Fruit fly (Drosophila melanogaster): Measurements from ENCODE around the gene obst-H.

obst-H gene

DNA sequence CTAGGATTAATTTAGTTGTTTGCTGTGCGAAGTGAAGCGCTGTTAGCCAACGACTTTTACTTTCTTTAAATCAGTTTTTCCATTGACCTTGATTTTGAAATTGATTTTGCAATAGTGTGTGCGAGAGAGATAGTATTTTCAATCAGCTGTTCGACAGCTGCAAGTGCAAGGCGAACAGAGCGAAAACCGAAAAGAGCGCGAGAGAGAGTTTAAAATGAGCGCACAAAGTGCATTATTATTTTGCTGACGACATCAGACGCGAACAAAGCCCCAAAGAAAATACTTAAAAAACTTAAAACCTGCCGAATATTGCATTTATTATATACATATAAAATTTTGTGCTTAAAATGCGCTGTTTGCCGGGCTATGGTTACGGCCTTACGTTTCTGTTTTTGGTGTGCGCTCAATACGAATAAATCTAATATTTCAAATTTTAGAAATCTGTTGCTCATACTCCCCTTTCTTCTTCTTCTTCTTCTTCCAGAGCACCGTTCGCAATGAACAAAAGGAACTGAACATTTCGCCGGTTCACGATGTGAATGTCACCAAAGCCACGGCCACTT, 17.3 kb downstream of the obst-H start:
- TF ChIP-seq usp (GFP tag; optimal IDR thresholded peaks at IDR 0.05), result no peak
- TF ChIP-seq pan (optimal IDR thresholded peaks at IDR 0.05), result no peak
- no peak for TF ChIP-seq EcR (GFP tag; optimal IDR thresholded peaks at IDR 0.05)
- no peak for TF ChIP-seq Dll (optimal IDR thresholded peaks at IDR 0.05)
- no peak for TF ChIP-seq psq (optimal IDR thresholded peaks at IDR 0.05)
- TF ChIP-seq CG8478 (optimal IDR thresholded peaks at IDR 0.05), result no peak

DNA sequence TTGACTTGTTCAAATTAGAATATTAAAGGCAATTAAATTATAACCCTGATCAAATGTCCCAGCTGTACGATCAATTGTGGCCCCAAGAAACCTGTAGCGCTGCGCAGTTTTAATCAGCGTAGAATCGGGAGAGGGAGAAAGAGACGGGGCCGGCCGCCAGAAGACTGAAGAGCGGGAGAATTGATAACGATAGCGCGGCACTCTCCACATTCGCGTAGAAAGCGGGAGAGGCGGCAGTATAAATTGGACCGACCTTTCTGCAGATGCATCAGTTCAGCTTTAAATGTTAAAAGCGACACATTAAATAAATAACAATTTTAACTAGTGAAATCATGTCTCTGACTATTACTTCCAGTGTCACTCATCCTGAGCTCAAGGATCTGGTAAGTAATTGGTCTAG, 18.3 kb downstream of the obst-H start, which contains the start of gene MsrA:
MsrA (plus strand) TSS at position 266 of the 400 bp plus-strand sequence.
- no peak for TF ChIP-seq pan (optimal IDR thresholded peaks at IDR 0.05)
- no peak for TF ChIP-seq Dll (optimal IDR thresholded peaks at IDR 0.05)
- TF ChIP-seq CG8478 (optimal IDR thresholded peaks at IDR 0.05), result no peak
- no peak for TF ChIP-seq EcR (GFP tag; optimal IDR thresholded peaks at IDR 0.05)

dm6 chr3L:15509398-15509797, 19.6 kb downstream of the obst-H start, which contains the start of the genes gdl and gdl-ORF39:
Gene gdl, plus strand, starts transcription at chr3L:15509445.
Gene gdl-ORF39, plus strand, starts transcription at chr3L:15509445.
- no peak for TF ChIP-seq Dll (optimal IDR thresholded peaks at IDR 0.05)
- no peak for TF ChIP-seq EcR (GFP tag; optimal IDR thresholded peaks at IDR 0.05)
- no peak for TF ChIP-seq pan (optimal IDR thresholded peaks at IDR 0.05)
- no peak for TF ChIP-seq CG8478 (optimal IDR thresholded peaks at IDR 0.05)
- no peak for TF ChIP-seq usp (GFP tag; optimal IDR thresholded peaks at IDR 0.05)
- no peak for TF ChIP-seq psq (optimal IDR thresholded peaks at IDR 0.05)

- TF ChIP-seq usp (GFP tag; optimal IDR thresholded peaks at IDR 0.05), result no peak
- TF ChIP-seq Dll (optimal IDR thresholded peaks at IDR 0.05), result no peak
- no peak for TF ChIP-seq EcR (GFP tag; optimal IDR thresholded peaks at IDR 0.05)
- no peak for TF ChIP-seq psq (optimal IDR thresholded peaks at IDR 0.05)
- no peak for TF ChIP-seq CG8478 (optimal IDR thresholded peaks at IDR 0.05)
- TF ChIP-seq pan (optimal IDR thresholded peaks at IDR 0.05), result no peak
Measured at dm6 chr3L:15508750-15509149, 20.3 kb downstream of the obst-H start, which contains the start of gene Z600. Gene Z600, plus strand, starts transcription at chr3L:15509061.

DNA sequence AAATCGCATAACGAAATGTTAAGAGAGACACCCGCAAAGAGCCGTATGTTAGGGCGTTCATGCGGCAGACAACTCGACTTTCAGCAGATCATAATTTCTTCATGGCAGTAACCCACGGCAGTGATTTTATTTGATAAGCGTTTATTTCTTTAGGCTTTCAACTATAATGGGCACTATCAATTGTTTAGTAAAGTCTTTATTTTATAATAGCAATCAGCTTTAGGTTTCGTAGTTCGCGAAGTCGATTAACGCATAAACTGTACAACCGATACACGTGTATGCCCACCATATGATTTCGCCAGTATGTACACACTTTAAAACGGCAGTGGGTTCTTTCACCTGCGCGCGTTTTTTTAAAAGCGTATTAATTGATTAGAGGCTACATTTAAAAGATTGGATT, 20.8 kb downstream of the obst-H start, which contains the start of gene CG7841:
CG7841 (minus strand) TSS at position 20 of the 400 bp plus-strand sequence.
- TF ChIP-seq CG8478 (optimal IDR thresholded peaks at IDR 0.05) (no peak), Dll (optimal IDR thresholded peaks at IDR 0.05) (no peak), EcR (GFP tag; optimal IDR thresholded peaks at IDR 0.05) (peak in 1 of 2 experiments; percentile 54), usp (GFP tag; optimal IDR thresholded peaks at IDR 0.05) (no peak), psq (optimal IDR thresholded peaks at IDR 0.05) (no peak)

DNA sequence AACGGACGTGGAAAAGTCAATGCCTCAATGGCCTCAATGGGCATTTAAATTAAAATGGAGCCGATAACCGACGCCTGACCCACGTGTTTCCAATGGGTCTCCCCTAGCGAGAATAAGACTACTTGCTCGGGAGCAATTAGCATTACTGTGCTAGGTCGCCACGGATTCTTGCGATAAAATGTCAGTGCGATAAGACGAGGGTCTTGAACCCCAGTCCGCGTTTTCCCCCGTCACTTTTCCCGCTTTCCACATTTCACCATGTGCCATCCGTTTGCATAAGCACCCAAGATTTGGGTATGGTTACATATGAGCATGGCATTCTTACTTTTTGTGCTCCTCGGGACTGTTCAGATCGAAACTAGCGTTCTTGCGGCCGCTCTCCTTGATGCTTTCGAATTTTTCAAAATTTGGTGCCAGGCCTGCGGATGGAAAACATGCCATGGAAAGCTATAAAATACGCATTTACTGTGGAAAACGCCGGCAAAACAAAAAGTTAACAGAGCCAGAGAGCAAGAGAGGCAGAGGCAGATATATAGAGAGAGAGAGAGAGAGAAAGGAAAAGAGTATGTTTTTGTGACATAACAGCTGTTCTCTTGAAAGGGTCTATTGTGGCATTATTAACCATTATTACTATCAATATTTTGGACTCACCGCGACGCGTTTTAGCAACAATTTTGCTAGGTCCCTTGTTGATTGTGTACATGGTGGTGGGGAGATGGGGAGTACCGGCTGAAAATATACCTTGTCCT, 21.7 kb downstream of the obst-H start:
- TF ChIP-seq usp (GFP tag; optimal IDR thresholded peaks at IDR 0.05) (no peak), EcR (GFP tag; optimal IDR thresholded peaks at IDR 0.05) (peak in 1 of 2 experiments; percentile 3), psq (optimal IDR thresholded peaks at IDR 0.05) (no peak), CG8478 (optimal IDR thresholded peaks at IDR 0.05) (no peak)

DNA sequence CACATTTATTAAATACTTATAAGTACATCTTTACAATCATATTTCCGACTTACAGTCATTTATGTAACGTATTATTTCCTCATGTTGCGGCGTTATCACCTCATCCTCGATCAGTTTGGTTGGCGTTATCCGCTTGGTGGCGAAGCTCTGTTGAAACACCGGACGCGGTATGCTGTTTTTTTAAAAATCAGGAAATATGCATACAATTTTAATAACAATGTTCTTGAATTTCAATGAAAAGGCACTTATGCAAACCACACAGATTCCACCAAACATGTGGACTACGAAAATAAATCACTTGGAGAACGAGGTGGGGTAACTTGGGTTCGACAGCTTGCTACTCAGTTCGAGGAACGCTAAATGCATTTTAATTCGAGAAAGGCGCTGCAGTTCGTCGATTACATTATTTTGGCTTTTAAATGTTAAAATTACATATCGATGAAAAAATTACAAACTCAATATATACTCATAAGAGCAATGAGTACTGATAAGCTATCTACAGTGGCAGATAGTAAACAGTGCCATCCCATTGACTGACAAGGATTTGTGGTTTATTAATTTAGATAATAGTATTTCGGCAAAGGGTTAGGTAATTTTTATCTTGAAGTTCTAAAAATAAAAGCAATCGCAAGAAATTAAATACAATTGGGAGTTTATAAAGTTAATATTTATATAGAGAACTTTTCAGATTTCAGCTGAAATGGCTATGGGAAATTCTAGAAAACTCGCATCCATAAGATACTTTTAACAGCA, 22.7 kb downstream of the obst-H start:
- TF ChIP-seq Dll (optimal IDR thresholded peaks at IDR 0.05) (no peak), CG8478 (optimal IDR thresholded peaks at IDR 0.05) (no peak), psq (optimal IDR thresholded peaks at IDR 0.05) (no peak), pan (optimal IDR thresholded peaks at IDR 0.05) (no peak), usp (GFP tag; optimal IDR thresholded peaks at IDR 0.05) (no peak), EcR (GFP tag; optimal IDR thresholded peaks at IDR 0.05) (no peak)

- no peak for TF ChIP-seq EcR (GFP tag; optimal IDR thresholded peaks at IDR 0.05)
- TF ChIP-seq Dll (optimal IDR thresholded peaks at IDR 0.05), result no peak
- TF ChIP-seq pan (optimal IDR thresholded peaks at IDR 0.05), result no peak
- TF ChIP-seq psq (optimal IDR thresholded peaks at IDR 0.05), result no peak
- no peak for TF ChIP-seq CG8478 (optimal IDR thresholded peaks at IDR 0.05)
- TF ChIP-seq usp (GFP tag; optimal IDR thresholded peaks at IDR 0.05), result no peak
Measured at dm6 chr3L:15504687-15505086, 24.4 kb downstream of the obst-H start, which contains the start of gene CG7857. Gene CG7857, minus strand, starts transcription at chr3L:15504894.

DNA sequence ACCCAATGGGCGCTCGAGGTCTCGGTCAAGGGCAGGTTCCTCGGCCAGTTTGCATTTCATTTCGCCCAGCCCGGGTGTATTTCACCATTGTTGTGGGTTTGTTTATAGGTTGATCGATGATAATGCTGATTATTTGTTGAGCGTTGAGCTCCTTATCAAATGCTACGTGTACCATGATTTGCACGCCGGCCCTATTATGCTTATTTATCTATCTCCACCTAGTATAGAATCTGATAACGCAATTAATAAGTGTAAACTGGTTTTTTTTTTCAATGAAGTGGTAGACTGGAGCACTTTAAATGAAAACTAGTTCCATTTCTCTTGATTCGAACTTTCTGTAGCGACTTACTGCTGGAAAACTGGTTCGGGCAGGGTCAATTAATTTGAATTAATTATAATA, 26.8 kb downstream of the obst-H start:
- TF ChIP-seq psq (optimal IDR thresholded peaks at IDR 0.05), result no peak
- TF ChIP-seq EcR (GFP tag; optimal IDR thresholded peaks at IDR 0.05), result no peak
- TF ChIP-seq Dll (optimal IDR thresholded peaks at IDR 0.05), result no peak
- TF ChIP-seq CG8478 (optimal IDR thresholded peaks at IDR 0.05), result no peak
- no peak for TF ChIP-seq pan (optimal IDR thresholded peaks at IDR 0.05)
- no peak for TF ChIP-seq usp (GFP tag; optimal IDR thresholded peaks at IDR 0.05)

- TF ChIP-seq Dll (optimal IDR thresholded peaks at IDR 0.05) (no peak), CG8478 (optimal IDR thresholded peaks at IDR 0.05) (no peak), EcR (GFP tag; optimal IDR thresholded peaks at IDR 0.05) (no peak), psq (optimal IDR thresholded peaks at IDR 0.05) (no peak), pan (optimal IDR thresholded peaks at IDR 0.05) (no peak), usp (GFP tag; optimal IDR thresholded peaks at IDR 0.05) (no peak)
Measured at dm6 chr3L:15501646-15501972, 27.4 kb downstream of the obst-H start.

- TF ChIP-seq CG8478 (optimal IDR thresholded peaks at IDR 0.05) (no peak), usp (GFP tag; optimal IDR thresholded peaks at IDR 0.05) (no peak), psq (optimal IDR thresholded peaks at IDR 0.05) (no peak), EcR (GFP tag; optimal IDR thresholded peaks at IDR 0.05) (no peak), pan (optimal IDR thresholded peaks at IDR 0.05) (no peak), Dll (optimal IDR thresholded peaks at IDR 0.05) (no peak)
Measured at dm6 chr3L:15500813-15501645, 28.0 kb downstream of the obst-H start, which contains the start of gene CG7272. Gene CG7272, plus strand, starts transcription at chr3L:15500938.
